Worm (Caenorhabditis elegans): ENCODE measurements around the gene pqn-31.

- no peak for TF ChIP-seq snpc-4 (tag; optimal IDR thresholded peaks at IDR 0.05)
- TF ChIP-seq nhr-77 (tag; optimal IDR thresholded peaks at IDR 0.05) = peak; percentile 4
- no peak for TF ChIP-seq lsy-2 (tag; optimal IDR thresholded peaks at IDR 0.05)
- TF ChIP-seq ama-1 (optimal IDR thresholded peaks at IDR 0.05) = no peak
- TF ChIP-seq dmd-6 (GFP tag; IDR thresholded peaks at IDR 0.05) = no peak; the same call in 1 of the 2 replicates
- TF ChIP-seq fos-1 (tag; optimal IDR thresholded peaks at IDR 0.05) = no peak
- TF ChIP-seq nhr-25 (tag; optimal IDR thresholded peaks at IDR 0.05; ENCODE audit: borderline replicate concordance, insufficient read depth) = no peak
- no peak for TF ChIP-seq pha-4 (GFP tag; IDR thresholded peaks at IDR 0.05)
- TF ChIP-seq pha-4 (tag; optimal IDR thresholded peaks at IDR 0.05) = peak; percentile 62
- no peak for TF ChIP-seq ceh-20 (GFP tag; IDR thresholded peaks at IDR 0.05)
Observed at ce11 chrV:9081410-9081809, 28.0 kb upstream of the pqn-31 start.

Measured in whole organism, L4 larva.